Fruit fly (Drosophila melanogaster): Measurements from ENCODE around the gene CG7632.

DNA sequence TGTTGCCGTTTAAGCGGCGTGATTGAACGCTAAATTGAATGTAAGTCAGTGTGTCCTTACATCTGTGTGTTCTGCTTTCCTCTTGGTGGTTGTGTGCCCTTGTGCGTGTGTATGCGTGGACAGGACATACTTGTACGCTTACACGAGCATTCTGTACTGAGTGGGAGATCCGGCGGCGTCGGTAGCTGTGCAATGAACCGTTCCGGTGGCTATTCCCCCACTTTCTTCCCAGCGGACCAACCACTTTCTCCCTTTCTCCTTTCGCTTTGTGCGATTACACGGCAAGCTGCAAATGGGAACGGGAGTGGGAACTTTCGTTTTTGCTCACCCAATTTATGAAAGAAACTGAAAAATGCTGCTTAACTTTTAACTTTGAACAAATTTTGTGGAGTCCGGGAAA lies 20.2 kb downstream of the CG7632 start:
- TF ChIP-seq ovo (GFP tag; optimal IDR thresholded peaks at IDR 0.05) (no peak), CG7101 (tag; optimal IDR thresholded peaks at IDR 0.05) (no peak), CG33017 (tag; optimal IDR thresholded peaks at IDR 0.05) (no peak), Crg-1 (GFP tag; optimal IDR thresholded peaks at IDR 0.05) (no peak), kay (GFP tag; ENCODE audit: borderline replicate concordance) (no peak), toe (GFP tag; optimal IDR thresholded peaks at IDR 0.05) (no peak), cnc (optimal IDR thresholded peaks at IDR 0.05) (no peak), tj (GFP tag; optimal IDR thresholded peaks at IDR 0.05) (no peak)
